Worm (Caenorhabditis elegans) whole organism, L4 larva: ENCODE measurements around the gene nac-1.
A peak's percentile ranks its signal among the peaks of the same experiment; 100 is the strongest.

Experiments
- R02D3.7 ChIP-seq: fragments of 150-350 bp; sonication (generic microtip); optimal IDR thresholded peaks from 3 replicates; lab custom pipeline; 2014; ENCODE audit warnings: missing biosample characterization, missing genetic modification characterization
- Y48G9A.11 ChIP-seq: fragments of 200-800 bp; sonication (Bioruptor generic); IDR thresholded peaks from 2 replicates; pipeline ENCODE4 v1.3.6; 2022; ENCODE audit warnings: missing genetic modification reagents, missing genetic modification characterization, missing compliant biosample characterization
- Y5F2A.4 ChIP-seq: fragments of 200-800 bp; sonication (Bioruptor generic); optimal IDR thresholded peaks from 2 replicates; lab custom pipeline; 2018; ENCODE audit warnings: mild to moderate bottlenecking, missing genetic modification characterization, missing compliant biosample characterization
- ZK546.5 ChIP-seq, 2 experiments: sonication (generic microtip); optimal IDR thresholded peaks; 2 replicates each; lab custom pipeline; 2017; ENCODE audit warnings: missing biosample characterization in 2 of 2, missing genetic modification characterization in 2 of 2
- aly-2 ChIP-seq: sonication (generic microtip); optimal IDR thresholded peaks from 2 replicates; lab custom pipeline; 2018; ENCODE audit warnings: missing biosample characterization, missing genetic modification characterization
- attf-4 ChIP-seq: sonication (generic microtip); optimal IDR thresholded peaks from 3 replicates; lab custom pipeline; 2017; ENCODE audit warnings: missing biosample characterization, missing genetic modification characterization
- ceh-28 ChIP-seq: fragments of 150-350 bp; optimal IDR thresholded peaks from 2 replicates; lab custom pipeline; 2014; ENCODE audit warnings: missing biosample characterization, missing genetic modification reagents, missing genetic modification characterization
- ceh-44 ChIP-seq: fragments of 200-800 bp; sonication (Bioruptor generic); IDR thresholded peaks from 2 replicates; pipeline ENCODE4 v1.3.6; 2022; ENCODE audit warnings: missing genetic modification reagents, missing genetic modification characterization, missing compliant biosample characterization
- cey-2 ChIP-seq: sonication (generic microtip); optimal IDR thresholded peaks from 3 replicates; lab custom pipeline; 2017; ENCODE audit warnings: missing genetic modification characterization, mild to moderate bottlenecking, missing compliant biosample characterization, antibody characterized with exemption, borderline replicate concordance; ENCODE audit not compliant: insufficient read depth
- ctbp-1 ChIP-seq: fragments of 200-800 bp; sonication (Bioruptor generic); IDR thresholded peaks from 2 replicates; pipeline ENCODE4 v1.3.6; 2022; ENCODE audit warnings: missing genetic modification reagents, missing genetic modification characterization, missing compliant biosample characterization
- daf-19 ChIP-seq: fragments of 200-800 bp; sonication (Bioruptor generic); conservative IDR thresholded peaks from 2 replicates; pipeline ENCODE4 v1.3.6; 2022; ENCODE audit warnings: missing genetic modification characterization, missing compliant biosample characterization
- dmd-6 ChIP-seq: fragments of 200-800 bp; sonication (Bioruptor generic); IDR thresholded peaks from 2 replicates; pipeline ENCODE4 v1.3.6; 2022; ENCODE audit warnings: missing genetic modification reagents, missing genetic modification characterization, missing compliant biosample characterization
- duxl-1 ChIP-seq: sonication (generic microtip); optimal IDR thresholded peaks from 2 replicates; lab custom pipeline; 2016; ENCODE audit warnings: mild to moderate bottlenecking, missing genetic modification characterization, moderate library complexity, missing compliant biosample characterization; ENCODE audit not compliant: poor library complexity
- lin-38 ChIP-seq: fragments of 200-800 bp; sonication (Bioruptor generic); IDR thresholded peaks from 2 replicates; pipeline ENCODE4 v1.3.6; 2022; ENCODE audit warnings: missing genetic modification reagents, missing genetic modification characterization, missing compliant biosample characterization
- lir-3 ChIP-seq: sonication (generic microtip); optimal IDR thresholded peaks from 2 replicates; lab custom pipeline; 2016; ENCODE audit warnings: mild to moderate bottlenecking, missing genetic modification characterization, missing compliant biosample characterization
- mdl-1 ChIP-seq, 2 experiments: fragments of 150-350 bp in 1 of 2; sonication (generic microtip) in 1 of 2; optimal IDR thresholded peaks; 2 replicates each; lab custom pipeline; 2014 to 2017; ENCODE audit warnings: missing biosample characterization in 2 of 2, missing genetic modification characterization in 2 of 2
- mdt-29 ChIP-seq: fragments of 200-800 bp; sonication (Bioruptor generic); IDR thresholded peaks from 2 replicates; pipeline ENCODE4 v1.3.6; 2022; ENCODE audit warnings: missing genetic modification reagents, missing genetic modification characterization, missing compliant biosample characterization
- mxl-3 ChIP-seq: fragments of 200-800 bp; sonication (Bioruptor generic); optimal IDR thresholded peaks from 2 replicates; lab custom pipeline; 2018; ENCODE audit warnings: mild to moderate bottlenecking, missing genetic modification characterization, missing compliant biosample characterization
- nhr-25 ChIP-seq: sonication (generic microtip); optimal IDR thresholded peaks from 2 replicates; lab custom pipeline; 2017; ENCODE audit warnings: missing genetic modification characterization, mild to moderate bottlenecking, missing compliant biosample characterization, antibody characterized with exemption, moderate library complexity, borderline replicate concordance; ENCODE audit not compliant: insufficient read depth
- nhr-77 ChIP-seq: fragments of 150-350 bp; optimal IDR thresholded peaks from 2 replicates; lab custom pipeline; 2014; ENCODE audit warnings: missing biosample characterization, missing genetic modification characterization
- php-3 ChIP-seq: fragments of 200-800 bp; sonication (Bioruptor generic); IDR thresholded peaks from 2 replicates; pipeline ENCODE4 v1.3.6; 2022; ENCODE audit warnings: missing genetic modification reagents, missing genetic modification characterization, missing compliant biosample characterization
- skn-1 ChIP-seq: fragments of 150-350 bp; optimal IDR thresholded peaks from 2 replicates; lab custom pipeline; 2014; ENCODE audit warnings: missing biosample characterization, missing genetic modification characterization
- spr-3 ChIP-seq: fragments of 200-800 bp; sonication (Bioruptor generic); optimal IDR thresholded peaks from 2 replicates; lab custom pipeline; 2018; ENCODE audit warnings: mild to moderate bottlenecking, missing genetic modification characterization, missing compliant biosample characterization
- unc-130 ChIP-seq: sonication (generic microtip); optimal IDR thresholded peaks from 2 replicates; lab custom pipeline; 2016; ENCODE audit warnings: missing genetic modification reagents, missing genetic modification characterization, missing compliant biosample characterization
- unc-62 ChIP-seq, 3 experiments: fragments of 150-350 bp in 1 of 3; sonication (generic microtip); optimal IDR thresholded peaks in 2 of 3; peaks in 1 of 3; 1 replicate in 1 of 3; 2 replicates in 2 of 3; lab custom pipeline; 2014 to 2017; ENCODE audit warnings: missing biosample characterization in 3 of 3, missing genetic modification characterization in 3 of 3, missing genetic modification reagents in 3 of 3, missing genotype in 1 of 3
- vab-7 ChIP-seq: fragments of 200-800 bp; sonication (Bioruptor generic); IDR thresholded peaks from 2 replicates; pipeline ENCODE4 v1.3.6; 2022; ENCODE audit warnings: missing genetic modification reagents, missing genetic modification characterization, missing compliant biosample characterization
- zfp-2 ChIP-seq: sonication (generic microtip); optimal IDR thresholded peaks from 2 replicates; lab custom pipeline; 2016; ENCODE audit warnings: mild to moderate bottlenecking, missing genetic modification characterization, missing compliant biosample characterization
- zip-11 ChIP-seq: fragments of 200-800 bp; sonication (Bioruptor generic); IDR thresholded peaks from 2 replicates; pipeline ENCODE4 v1.3.6; 2022; ENCODE audit warnings: missing genetic modification characterization, missing compliant biosample characterization
- zip-2 ChIP-seq: fragments of 150-350 bp; optimal IDR thresholded peaks from 2 replicates; lab custom pipeline; 2014; ENCODE audit warnings: missing biosample characterization, missing genetic modification characterization

nac-1 gene

DNA sequence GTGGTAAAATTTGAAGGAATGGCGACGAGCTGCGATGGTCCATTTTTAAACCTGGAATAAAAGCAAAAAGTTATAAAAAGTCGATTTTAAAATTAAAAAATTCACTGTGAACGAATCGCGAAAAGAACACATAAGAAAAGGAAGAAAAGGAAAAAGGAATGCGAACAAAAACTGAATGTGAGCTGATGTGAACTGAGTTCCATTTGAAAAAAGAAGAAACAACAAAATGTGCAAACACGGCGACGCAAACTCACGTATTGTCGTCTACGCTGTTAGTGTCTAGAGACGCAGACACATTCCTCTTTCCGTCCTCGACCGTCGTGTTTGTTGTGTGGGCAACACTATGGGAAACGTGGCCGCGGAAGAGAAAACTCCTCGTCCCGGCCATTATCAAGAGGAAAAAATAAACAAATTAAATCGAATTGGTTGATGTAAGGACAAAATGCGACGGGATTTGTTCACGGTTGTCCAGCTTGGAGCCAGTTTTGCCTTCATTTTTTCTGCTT is 41.2 kb upstream of the nac-1 start, which contains the start of the genes C27C12.1 and C27C12.4 (continued):
- no peak for TF ChIP-seq R02D3.7 (tag; lab: Kevin White, UChicago)
- TF ChIP-seq Y48G9A.11 (GFP tag; lab: Robert Waterston, UW): no peak
- TF ChIP-seq zip-2 (tag; lab: Kevin White, UChicago): peak; percentile 57
- TF ChIP-seq ctbp-1: peak; percentile 53; the same call in 1 of the 2 replicates

ce11 chrX:14861752-14862151 is 33.2 kb upstream of the nac-1 start, which contains the start of gene dmd-4:
TSS of gene dmd-4 (minus strand) at chrX:14861852.
- peak in 1 of 2 experiments; percentile 14 for TF ChIP-seq unc-62 (GFP tag; optimal IDR thresholded peaks at IDR 0.05 in 1 of 2; lab: Kevin White, UChicago)
- no peak for TF ChIP-seq unc-62 (tag; optimal IDR thresholded peaks at IDR 0.05; lab: Kevin White, UChicago)
- no peak for TF ChIP-seq mdl-1 (tag; optimal IDR thresholded peaks at IDR 0.05; lab: Kevin White, UChicago)

ce11 chrX:14865744-14866143 is 29.2 kb upstream of the nac-1 start, which contains the start of gene C27C12.3:
TSS of gene C27C12.3 (minus strand) at chrX:14865844.
- TF ChIP-seq mdt-29 (GFP tag; lab: Robert Waterston, UW): no peak
- no peak for TF ChIP-seq unc-130 (GFP tag; lab: Kevin White, UChicago)
- no peak for TF ChIP-seq ceh-44 (GFP tag; lab: Robert Waterston, UW)

ce11 chrX:14868200-14868599 is 26.7 kb upstream of the nac-1 start, which contains the start of gene F31F6.1:
TSS of gene F31F6.1 (minus strand) at chrX:14868300.
- TF ChIP-seq skn-1 (tag; lab: Kevin White, UChicago): no peak
- no peak for TF ChIP-seq spr-3
- TF ChIP-seq ZK546.5 (tag; optimal IDR thresholded peaks at IDR 0.05; lab: Kevin White, UChicago): no peak
- no peak for TF ChIP-seq aly-2
- TF ChIP-seq duxl-1: no peak
- TF ChIP-seq php-3 (GFP tag; lab: Robert Waterston, UW): no peak
- no peak for TF ChIP-seq dmd-6 (GFP tag; lab: Robert Waterston, UW)
- TF ChIP-seq vab-7 (GFP tag; lab: Robert Waterston, UW): no peak
- TF ChIP-seq nhr-77 (tag; lab: Kevin White, UChicago): no peak
- TF ChIP-seq cey-2 (tag; lab: Kevin White, UChicago): no peak
- no peak for TF ChIP-seq ctbp-1
- no peak for TF ChIP-seq nhr-25 (tag; lab: Kevin White, UChicago)
- TF ChIP-seq mxl-3 (GFP tag; lab: Kevin White, UChicago): no peak
- no peak for TF ChIP-seq zfp-2 (tag; lab: Kevin White, UChicago)
- no peak for TF ChIP-seq attf-4
- no peak for TF ChIP-seq lir-3 (tag; lab: Kevin White, UChicago)

ce11 chrX:14871780-14872179 is 23.2 kb upstream of the nac-1 start, which contains the start of gene F31F6.2:
TSS of gene F31F6.2 (minus strand) at chrX:14871880.
- no peak for TF ChIP-seq skn-1 (tag; lab: Kevin White, UChicago)
- no peak for TF ChIP-seq lin-38 (GFP tag; lab: Robert Waterston, UW)
- TF ChIP-seq ceh-28 (tag; lab: Kevin White, UChicago): no peak
- TF ChIP-seq daf-19 (GFP tag; lab: Robert Waterston, UW): no peak
- TF ChIP-seq Y5F2A.4: no peak
- TF ChIP-seq mdt-29 (GFP tag; lab: Robert Waterston, UW): no peak
- no peak for TF ChIP-seq zip-11 (GFP tag; lab: Robert Waterston, UW)
